Worm (Caenorhabditis elegans) whole organism, late embryonic: ENCODE data around the gene lpd-7.
A peak's percentile ranks its signal among the peaks of the same experiment; 100 is the strongest.

Source experiments
- C38D4.7 ChIP-seq: fragments of 200-800 bp; sonication (Bioruptor generic); optimal IDR thresholded peaks from 2 replicates; lab custom pipeline; 2018; ENCODE audit warnings: mild to moderate bottlenecking, missing genetic modification characterization, moderate library complexity, missing compliant biosample characterization
- F13H6.1 ChIP-seq: sonication (generic microtip); optimal IDR thresholded peaks from 2 replicates; lab custom pipeline; 2016; ENCODE audit warnings: missing genetic modification characterization, missing compliant biosample characterization
- K02D7.2 ChIP-seq: sonication (generic microtip); optimal IDR thresholded peaks from 2 replicates; lab custom pipeline; 2017; ENCODE audit warnings: mild to moderate bottlenecking, missing genetic modification characterization, missing compliant biosample characterization
- T23F11.4 ChIP-seq: fragments of 200-800 bp; sonication (Bioruptor generic); optimal IDR thresholded peaks from 2 replicates; lab custom pipeline; 2018; ENCODE audit warnings: mild to moderate bottlenecking, missing genetic modification characterization, missing compliant biosample characterization
- ama-1 ChIP-seq: fragments of 150-350 bp; optimal IDR thresholded peaks from 2 replicates; lab custom pipeline; 2014
- ceh-14 ChIP-seq: sonication (generic microtip); optimal IDR thresholded peaks from 2 replicates; lab custom pipeline; 2016; ENCODE audit warnings: missing genotype, missing genetic modification characterization, missing compliant biosample characterization
- ceh-18 ChIP-seq: sonication (generic microtip); optimal IDR thresholded peaks from 2 replicates; lab custom pipeline; 2016; ENCODE audit warnings: missing genetic modification characterization, missing compliant biosample characterization
- ceh-22 ChIP-seq: sonication (generic microtip); optimal IDR thresholded peaks from 2 replicates; lab custom pipeline; 2017; ENCODE audit warnings: missing biosample characterization, missing genetic modification characterization
- ceh-24 ChIP-seq: sonication (generic microtip); optimal IDR thresholded peaks from 2 replicates; lab custom pipeline; 2016; ENCODE audit warnings: mild to moderate bottlenecking, missing genetic modification characterization, missing compliant biosample characterization
- ceh-31 ChIP-seq: sonication (generic microtip); optimal IDR thresholded peaks from 2 replicates; lab custom pipeline; 2016; ENCODE audit warnings: missing genetic modification characterization, missing compliant biosample characterization
- ceh-34 ChIP-seq: sonication (generic microtip); optimal IDR thresholded peaks from 2 replicates; lab custom pipeline; 2016; ENCODE audit warnings: mild to moderate bottlenecking, missing genetic modification characterization, missing compliant biosample characterization
- ceh-48 ChIP-seq: sonication (generic microtip); optimal IDR thresholded peaks from 2 replicates; lab custom pipeline; 2016; ENCODE audit warnings: missing genetic modification characterization, inconsistent platforms, missing compliant biosample characterization
- ceh-6 ChIP-seq: fragments of 200-800 bp; sonication (Bioruptor generic); optimal IDR thresholded peaks from 2 replicates; lab custom pipeline; 2018; ENCODE audit warnings: mild to moderate bottlenecking, missing genetic modification characterization, missing compliant biosample characterization
- dve-1 ChIP-seq: sonication (generic microtip); optimal IDR thresholded peaks from 2 replicates; lab custom pipeline; 2017; ENCODE audit warnings: antibody characterized with exemption, mild to moderate bottlenecking, missing genetic modification characterization, missing compliant biosample characterization
- elt-4 ChIP-seq: sonication (generic microtip); optimal IDR thresholded peaks from 2 replicates; lab custom pipeline; 2016; ENCODE audit warnings: missing genetic modification characterization, missing compliant biosample characterization
- ets-4 ChIP-seq: sonication (generic microtip); optimal IDR thresholded peaks from 2 replicates; lab custom pipeline; 2016; ENCODE audit warnings: missing genetic modification characterization, missing compliant biosample characterization
- eyg-1 ChIP-seq: sonication (generic microtip); optimal IDR thresholded peaks from 2 replicates; lab custom pipeline; 2016; ENCODE audit warnings: missing genotype, missing genetic modification characterization, missing compliant biosample characterization
- fax-1 ChIP-seq: sonication (generic microtip); optimal IDR thresholded peaks from 2 replicates; lab custom pipeline; 2016; ENCODE audit warnings: missing genotype, missing genetic modification characterization, missing compliant biosample characterization
- fkh-6 ChIP-seq: sonication (generic microtip); optimal IDR thresholded peaks from 2 replicates; lab custom pipeline; 2016; ENCODE audit warnings: missing genetic modification characterization, missing compliant biosample characterization
- madf-2 ChIP-seq: sonication (generic microtip); optimal IDR thresholded peaks from 2 replicates; lab custom pipeline; 2017; ENCODE audit warnings: missing genetic modification characterization, missing compliant biosample characterization
- nfya-1 ChIP-seq: sonication (generic microtip); optimal IDR thresholded peaks from 2 replicates; lab custom pipeline; 2017; ENCODE audit warnings: missing genetic modification characterization, mild to moderate bottlenecking, missing compliant biosample characterization, antibody characterized with exemption, moderate library complexity
- odd-2 ChIP-seq: sonication (generic microtip); optimal IDR thresholded peaks from 2 replicates; lab custom pipeline; 2017; ENCODE audit warnings: antibody characterized with exemption, mild to moderate bottlenecking, missing genetic modification characterization, missing compliant biosample characterization
- pat-9 ChIP-seq: fragments of 200-800 bp; sonication (Bioruptor generic); optimal IDR thresholded peaks from 2 replicates; lab custom pipeline; 2018; ENCODE audit warnings: mild to moderate bottlenecking, missing genetic modification characterization, moderate library complexity, missing compliant biosample characterization
- pax-1 ChIP-seq: fragments of 150-350 bp; optimal IDR thresholded peaks from 2 replicates; lab custom pipeline; 2014; ENCODE audit warnings: missing biosample characterization, missing genetic modification characterization
- pha-4 ChIP-seq: fragments of 150-350 bp; optimal IDR thresholded peaks from 2 replicates; lab custom pipeline; 2018; ENCODE audit warnings: missing biosample characterization, missing genetic modification reagents, missing genetic modification characterization
- ref-2 ChIP-seq: sonication (generic microtip); optimal IDR thresholded peaks from 2 replicates; lab custom pipeline; 2016; ENCODE audit warnings: missing genetic modification characterization, missing compliant biosample characterization
- rnt-1 ChIP-seq: sonication (generic microtip); optimal IDR thresholded peaks from 2 replicates; lab custom pipeline; 2016; ENCODE audit warnings: missing genetic modification characterization, missing compliant biosample characterization
- sox-4 ChIP-seq: sonication (generic microtip); optimal IDR thresholded peaks from 2 replicates; lab custom pipeline; 2017; ENCODE audit warnings: mild to moderate bottlenecking, missing genetic modification characterization, inconsistent platforms, missing compliant biosample characterization
- syd-9 ChIP-seq: sonication (generic microtip); optimal IDR thresholded peaks from 2 replicates; lab custom pipeline; 2016; ENCODE audit warnings: mild to moderate bottlenecking, missing genetic modification characterization, moderate library complexity, missing compliant biosample characterization
- tbx-2 ChIP-seq: sonication (generic microtip); optimal IDR thresholded peaks from 2 replicates; lab custom pipeline; 2016; ENCODE audit warnings: missing genetic modification characterization, missing compliant biosample characterization
- tbx-7 ChIP-seq: sonication (generic microtip); optimal IDR thresholded peaks from 2 replicates; lab custom pipeline; 2016; ENCODE audit warnings: missing genotype, missing genetic modification characterization, missing compliant biosample characterization
- unc-3 ChIP-seq, 2 experiments: fragments of 200-800 bp in 1 of 2; sonication (Bioruptor generic) in 1 of 2; sonication (generic microtip) in 1 of 2; conservative IDR thresholded peaks in 1 of 2; optimal IDR thresholded peaks in 1 of 2; 2 replicates each; pipeline versions ENCODE4 v1.3.6 to Lab custom; 2016 to 2022; ENCODE audit warnings: missing compliant biosample characterization in 2 of 2, missing genetic modification characterization in 2 of 2, missing genetic modification reagents in 1 of 2
- unc-42 ChIP-seq: sonication (generic microtip); optimal IDR thresholded peaks from 2 replicates; lab custom pipeline; 2016; ENCODE audit warnings: missing genotype, missing genetic modification characterization, missing compliant biosample characterization
- unc-55 ChIP-seq: sonication (generic microtip); optimal IDR thresholded peaks from 2 replicates; lab custom pipeline; 2017; ENCODE audit warnings: missing biosample characterization, missing genetic modification reagents, missing genetic modification characterization
- zip-5 ChIP-seq: sonication (generic microtip); optimal IDR thresholded peaks from 2 replicates; lab custom pipeline; 2016; ENCODE audit warnings: missing genetic modification characterization, missing compliant biosample characterization

Gene lpd-7

ce11 chrIII:7552859-7553258 is 20.3 kb upstream of the lpd-7 start:
- TF ChIP-seq odd-2 (tag; lab: Kevin White, UChicago) (no peak), ceh-31 (no peak), ceh-34 (tag; lab: Kevin White, UChicago) (no peak), unc-55 (no peak), ceh-48 (tag; lab: Kevin White, UChicago) (no peak), ets-4 (tag; lab: Kevin White, UChicago) (no peak), tbx-7 (tag; lab: Kevin White, UChicago) (no peak), ref-2 (no peak)

ce11 chrIII:7553693-7554226 is 19.4 kb upstream of the lpd-7 start:
- TF ChIP-seq unc-55, result peak; percentile 22
- TF ChIP-seq ceh-24 (tag; lab: Kevin White, UChicago), result no peak
- no peak for TF ChIP-seq unc-42

ce11 chrIII:7554697-7555145 is 18.4 kb upstream of the lpd-7 start:
- TF ChIP-seq tbx-2 (tag; lab: Kevin White, UChicago) (peak; percentile 14), unc-55 (peak; percentile 98), unc-3 (GFP tag; conservative IDR thresholded peaks at IDR 0.05; lab: Robert Waterston, UW) (0 out of 2 replicates have a peak, but pooled peaks have one; percentile 13), unc-3 (tag; optimal IDR thresholded peaks at IDR 0.05; lab: Kevin White, UChicago) (no peak), rnt-1 (peak; percentile 7), fax-1 (no peak), ceh-18 (tag; lab: Kevin White, UChicago) (peak; percentile 9), ets-4 (tag; lab: Kevin White, UChicago) (no peak), elt-4 (no peak), ceh-14 (tag; lab: Kevin White, UChicago) (no peak), ceh-22 (tag; lab: Kevin White, UChicago) (no peak), zip-5 (tag; lab: Kevin White, UChicago) (no peak), syd-9 (tag; lab: Kevin White, UChicago) (no peak), fkh-6 (tag; lab: Kevin White, UChicago) (no peak), nfya-1 (tag; lab: Kevin White, UChicago) (peak; percentile 91)

- no peak for TF ChIP-seq madf-2
- TF ChIP-seq pat-9, result no peak
- TF ChIP-seq dve-1 (tag; lab: Kevin White, UChicago), result no peak
- TF ChIP-seq unc-55, result no peak
- TF ChIP-seq unc-42, result no peak
- TF ChIP-seq T23F11.4 (GFP tag; lab: Kevin White, UChicago), result no peak
- TF ChIP-seq K02D7.2 (tag; lab: Kevin White, UChicago), result no peak
- TF ChIP-seq ceh-6 (GFP tag; lab: Kevin White, UChicago), result no peak
- no peak for TF ChIP-seq sox-4 (tag; lab: Kevin White, UChicago)
- TF ChIP-seq F13H6.1, result no peak
- TF ChIP-seq tbx-2 (tag; lab: Kevin White, UChicago), result no peak
- no peak for TF ChIP-seq unc-3 (GFP tag; conservative IDR thresholded peaks at IDR 0.05; lab: Robert Waterston, UW)
- TF ChIP-seq unc-3 (tag; optimal IDR thresholded peaks at IDR 0.05; lab: Kevin White, UChicago), result no peak
- TF ChIP-seq eyg-1, result no peak
- no peak for TF ChIP-seq pax-1
- TF ChIP-seq ceh-31, result no peak
- no peak for TF ChIP-seq C38D4.7 (GFP tag; lab: Kevin White, UChicago)
- no peak for TF ChIP-seq pha-4
- TF ChIP-seq ama-1, result no peak
Observed at ce11 chrIII:7555360-7555759, 17.8 kb upstream of the lpd-7 start, which contains the start of gene ceh-13. ceh-13 (plus strand) TSS chrIII:7555660.
